Fruit fly (Drosophila melanogaster) whole organism, wandering third instar larva: ENCODE data around the gene CG15375.
A peak's percentile ranks its signal among the peaks of the same experiment; 100 is the strongest.

Experiments
- CG9705 ChIP-seq: fragments of 200-800 bp; sonication (Bioruptor generic); optimal IDR thresholded peaks from 2 replicates; lab custom pipeline; 2018; ENCODE audit warnings: missing biosample characterization, mild to moderate bottlenecking, missing genetic modification characterization
- CrebA ChIP-seq: fragments of 200-800 bp; sonication (Bioruptor generic); optimal IDR thresholded peaks from 2 replicates; lab custom pipeline; 2016; ENCODE audit warnings: missing biosample characterization, mild to moderate bottlenecking, missing genetic modification characterization, borderline replicate concordance
- Dfd ChIP-seq: fragments of >200 bp; optimal IDR thresholded peaks from 2 replicates; lab custom pipeline; 2017; ENCODE audit warnings: missing biosample characterization, missing genetic modification characterization
- Dif ChIP-seq: fragments of 200-275, 200-300 bp; sonication (Bioruptor generic); optimal IDR thresholded peaks from 2 replicates; lab custom pipeline; 2018; ENCODE audit warnings: missing biosample characterization, missing genetic modification characterization; ENCODE audit not compliant: partially characterized antibody
- HLH106 ChIP-seq: fragments of 200-800 bp; optimal IDR thresholded peaks from 3 replicates; lab custom pipeline; 2019; ENCODE audit warnings: missing biosample characterization, mild to moderate bottlenecking, missing genetic modification characterization, moderate library complexity
- Jra ChIP-seq: sonication (Bioruptor generic); optimal IDR thresholded peaks from 2 replicates; lab custom pipeline; 2016; ENCODE audit warnings: missing biosample characterization, missing genetic modification characterization
- Myc ChIP-seq: fragments of >200 bp; optimal IDR thresholded peaks from 2 replicates; lab custom pipeline; 2017
- OdsH ChIP-seq: fragments of 200-800 bp; sonication (Bioruptor generic); optimal IDR thresholded peaks from 2 replicates; lab custom pipeline; 2016; ENCODE audit warnings: missing biosample characterization, mild to moderate bottlenecking, missing genetic modification characterization
- Rel ChIP-seq, 2 experiments: fragments of 200-800 bp; sonication (Bioruptor generic) in 1 of 2; optimal IDR thresholded peaks; 2 replicates in 1 of 2; 3 replicates in 1 of 2; lab custom pipeline; 2016 to 2019; ENCODE audit warnings: mild to moderate bottlenecking in 2 of 2, missing biosample characterization in 2 of 2, missing genetic modification characterization in 2 of 2, moderate library complexity in 1 of 2
- brk ChIP-seq: fragments of 200-800 bp; sonication (Bioruptor generic); optimal IDR thresholded peaks from 2 replicates; lab custom pipeline; 2016; ENCODE audit warnings: missing biosample characterization, mild to moderate bottlenecking, missing genetic modification characterization
- dl ChIP-seq, 2 experiments: fragments of 175-275, 200-275 bp in 1 of 2; fragments of 200-275 bp in 1 of 2; sonication (Bioruptor generic); optimal IDR thresholded peaks; lab custom pipeline; 2018; ENCODE audit warnings: mild to moderate bottlenecking in 2 of 2, missing biosample characterization in 2 of 2, missing genetic modification characterization in 2 of 2, moderate library complexity in 2 of 2; ENCODE audit not compliant: partially characterized antibody in 2 of 2, insufficient read depth in 1 of 2
- ey ChIP-seq: fragments of 200-800 bp; sonication (Bioruptor generic); optimal IDR thresholded peaks from 2 replicates; lab custom pipeline; 2016; ENCODE audit warnings: missing biosample characterization, missing genetic modification characterization
- foxo ChIP-seq, 2 experiments: fragments of 200-800 bp; sonication (Bioruptor generic); optimal IDR thresholded peaks; 2 replicates in 1 of 2; 3 replicates in 1 of 2; lab custom pipeline; 2016 to 2017; ENCODE audit warnings: missing biosample characterization in 2 of 2, missing genetic modification characterization in 2 of 2
- jim ChIP-seq: fragments of 175-275, 200-325 bp; sonication (Bioruptor generic); optimal IDR thresholded peaks from 2 replicates; lab custom pipeline; 2016; ENCODE audit warnings: missing biosample characterization, mild to moderate bottlenecking, missing genetic modification characterization
- pan ChIP-seq: fragments of >200 bp; optimal IDR thresholded peaks from 2 replicates; lab custom pipeline; 2017
- rgr ChIP-seq: fragments of 200-800 bp; sonication (Bioruptor generic); optimal IDR thresholded peaks from 3 replicates; lab custom pipeline; 2016; ENCODE audit warnings: missing biosample characterization, mild to moderate bottlenecking, missing genetic modification characterization
- sv ChIP-seq: fragments of 200-800 bp; sonication (Bioruptor generic); optimal IDR thresholded peaks from 3 replicates; lab custom pipeline; 2016; ENCODE audit warnings: missing biosample characterization, missing genetic modification characterization
- woc ChIP-seq: sonication (Bioruptor generic); optimal IDR thresholded peaks from 2 replicates; lab custom pipeline; 2016; ENCODE audit warnings: missing biosample characterization, mild to moderate bottlenecking, missing genetic modification characterization

CG15375 gene

DNA sequence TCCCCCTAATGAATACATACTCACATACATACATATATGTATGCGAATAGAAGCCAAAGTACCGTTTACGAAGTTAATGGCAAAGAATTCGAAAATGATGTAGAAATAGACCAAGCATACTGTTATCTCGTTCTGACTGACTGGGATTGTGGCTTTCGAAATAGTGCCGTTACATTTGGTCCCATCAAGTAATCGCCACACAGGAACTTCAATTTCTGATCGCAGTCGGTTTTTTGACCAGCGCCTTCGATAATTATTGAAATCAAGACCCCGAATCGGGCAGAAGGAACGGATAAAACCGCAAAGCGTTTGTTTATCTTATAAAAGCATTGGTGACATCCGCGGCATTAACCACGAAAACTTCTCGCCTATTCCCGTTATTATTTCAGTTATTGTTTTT lies 18.5 kb downstream of the CG15375 start:
- no peak for TF ChIP-seq woc

dm6 chrX:4131049-4131629 lies 30.0 kb downstream of the CG15375 start, which contains the start of gene GlcAT-I:
GlcAT-I (plus strand) TSS chrX:4131211.
- TF ChIP-seq rgr (GFP tag; lab: Kevin White, UChicago): no peak
- TF ChIP-seq CrebA (GFP tag; lab: Kevin White, UChicago): no peak
- no peak for TF ChIP-seq jim (GFP tag; lab: Kevin White, UChicago)
- no peak for TF ChIP-seq Myc
- TF ChIP-seq Rel (GFP tag; optimal IDR thresholded peaks at IDR 0.05; lab: Kevin White, UChicago): no peak
- peak; percentile 18 for TF ChIP-seq Rel (tag; optimal IDR thresholded peaks at IDR 0.05; lab: Kevin White, UChicago)
- TF ChIP-seq, all 38 proteins: peak for 1

- no peak for TF ChIP-seq Rel (GFP tag; optimal IDR thresholded peaks at IDR 0.05; lab: Kevin White, UChicago)
- TF ChIP-seq Rel (tag; optimal IDR thresholded peaks at IDR 0.05; lab: Kevin White, UChicago): no peak
- no peak for TF ChIP-seq brk (GFP tag; lab: Kevin White, UChicago)
- TF ChIP-seq Jra (GFP tag; lab: Kevin White, UChicago): no peak
- TF ChIP-seq jim (GFP tag; lab: Kevin White, UChicago): no peak
- no peak for TF ChIP-seq Dif (GFP tag; lab: Kevin White, UChicago)
- no peak for TF ChIP-seq dl (GFP tag; optimal IDR thresholded peaks at IDR 0.05; lab: Kevin White, UChicago; ENCODE audit: insufficient read depth in 1 of 2, partially characterized antibody in 2 of 2)
Observed at dm6 chrX:4139043-4139442, 37.9 kb downstream of the CG15375 start.

dm6 chrX:4150989-4151388 lies 49.9 kb downstream of the CG15375 start:
- TF ChIP-seq rgr (GFP tag; lab: Kevin White, UChicago): no peak
- TF ChIP-seq Dfd: no peak
- TF ChIP-seq sv (GFP tag; lab: Kevin White, UChicago): no peak
- no peak for TF ChIP-seq OdsH
- TF ChIP-seq CG9705 (GFP tag; lab: Kevin White, UChicago): no peak
- TF ChIP-seq HLH106: peak; percentile 11
- TF ChIP-seq pan (lab: Kevin White, UChicago): no peak
- no peak for TF ChIP-seq foxo (GFP tag; optimal IDR thresholded peaks at IDR 0.05; lab: Kevin White, UChicago)
- TF ChIP-seq ey (GFP tag; lab: Kevin White, UChicago): no peak
- TF ChIP-seq, all 38 proteins: peak for 1
